Fruit fly (Drosophila melanogaster) whole organism, prepupa: ENCODE results near the gene sim.

ENCODE experiments used
- CG10631 ChIP-seq: fragments of 200-800 bp; sonication (Bioruptor generic); optimal IDR thresholded peaks from 2 replicates; lab custom pipeline; 2016; ENCODE audit warnings: missing biosample characterization, missing genetic modification characterization
- CG10669 ChIP-seq: fragments of 200-800 bp; sonication (Bioruptor generic); optimal IDR thresholded peaks from 3 replicates; lab custom pipeline; 2018; ENCODE audit warnings: missing biosample characterization, mild to moderate bottlenecking, missing genetic modification characterization, moderate library complexity
- CG11294 ChIP-seq: fragments of 200-800 bp; sonication (Bioruptor generic); IDR thresholded peaks from 2 replicates; pipeline ENCODE4 v1.3.6; 2022; ENCODE audit warnings: missing biosample characterization, missing genetic modification characterization
- CG11902 ChIP-seq: fragments of 200-800 bp; sonication (Bioruptor generic); optimal IDR thresholded peaks from 3 replicates; lab custom pipeline; 2016; ENCODE audit warnings: missing biosample characterization, missing genetic modification characterization
- CG15336 ChIP-seq: fragments of 200-800 bp; sonication (Bioruptor generic); IDR thresholded peaks from 2 replicates; pipeline ENCODE4 v1.3.6; 2022; ENCODE audit warnings: missing biosample characterization, missing genetic modification characterization
- CG1621 ChIP-seq: fragments of 200-800 bp; sonication (Bioruptor generic); optimal IDR thresholded peaks from 3 replicates; lab custom pipeline; 2018; ENCODE audit warnings: missing biosample characterization, mild to moderate bottlenecking, missing genetic modification characterization
- CG3032 ChIP-seq: fragments of 200-800 bp; optimal IDR thresholded peaks from 2 replicates; lab custom pipeline; 2019; ENCODE audit warnings: missing biosample characterization, mild to moderate bottlenecking, missing genetic modification characterization, moderate library complexity
- CG34406 ChIP-seq: fragments of 200-800 bp; sonication (Bioruptor generic); optimal IDR thresholded peaks from 3 replicates; lab custom pipeline; 2016; ENCODE audit warnings: missing biosample characterization, missing genetic modification characterization
- CG3919 ChIP-seq: fragments of 200-800 bp; sonication (Bioruptor generic); optimal IDR thresholded peaks from 3 replicates; lab custom pipeline; 2016; ENCODE audit warnings: missing biosample characterization, missing genetic modification characterization
- CG4318 ChIP-seq: fragments of 200-800 bp; sonication (Bioruptor generic); optimal IDR thresholded peaks from 3 replicates; lab custom pipeline; 2017; ENCODE audit warnings: missing biosample characterization, mild to moderate bottlenecking, missing genetic modification characterization
- CG6163 ChIP-seq: fragments of 200-800 bp; sonication (Bioruptor generic); IDR thresholded peaks from 3 replicates; pipeline ENCODE4 v1.3.6; 2022; ENCODE audit warnings: missing biosample characterization, missing genetic modification characterization
- CG6792 ChIP-seq: fragments of 200-800 bp; sonication (Bioruptor generic); optimal IDR thresholded peaks from 3 replicates; lab custom pipeline; 2016; ENCODE audit warnings: missing biosample characterization, missing genetic modification characterization
- CG6808 ChIP-seq: fragments of 200-800 bp; sonication (Bioruptor generic); optimal IDR thresholded peaks from 3 replicates; lab custom pipeline; 2017; ENCODE audit warnings: missing biosample characterization, missing genetic modification characterization, mild to moderate bottlenecking, moderate library complexity, missing genetic modification reagents
- CG6854 ChIP-seq: fragments of 200-800 bp; sonication (Bioruptor generic); optimal IDR thresholded peaks from 2 replicates; lab custom pipeline; 2017; ENCODE audit warnings: missing biosample characterization, mild to moderate bottlenecking, missing genetic modification characterization
- CG8119 ChIP-seq: fragments of 200-800 bp; sonication (Bioruptor generic); IDR thresholded peaks from 3 replicates; pipeline ENCODE4 v1.3.6; 2022; ENCODE audit warnings: missing biosample characterization, missing genetic modification characterization
- CG8319 ChIP-seq: fragments of 200-800 bp; sonication (Bioruptor generic); optimal IDR thresholded peaks from 3 replicates; lab custom pipeline; 2016; ENCODE audit warnings: missing biosample characterization, missing genetic modification characterization
- CG9139 ChIP-seq: fragments of 200-800 bp; sonication (Bioruptor generic); optimal IDR thresholded peaks from 3 replicates; lab custom pipeline; 2017; ENCODE audit warnings: missing biosample characterization, mild to moderate bottlenecking, missing genetic modification characterization
- Eip75B ChIP-seq: fragments of 200-800 bp; sonication (Bioruptor generic); optimal IDR thresholded peaks from 3 replicates; lab custom pipeline; 2016; ENCODE audit warnings: missing biosample characterization, missing genetic modification characterization
- Eip78C ChIP-seq: fragments of 200-800 bp; sonication (Bioruptor generic); peaks from one replicate; lab custom pipeline; 2016; ENCODE audit warnings: missing biosample characterization, missing genetic modification characterization
- Eip93F ChIP-seq: fragments of 200-800 bp; sonication (Bioruptor generic); optimal IDR thresholded peaks from 2 replicates; lab custom pipeline; 2016; ENCODE audit warnings: missing biosample characterization, mild to moderate bottlenecking, missing genetic modification characterization
- Hr38 ChIP-seq: sonication (Bioruptor generic); optimal IDR thresholded peaks from 2 replicates; lab custom pipeline; 2016; ENCODE audit warnings: missing biosample characterization, missing genetic modification characterization
- Lpt ChIP-seq: fragments of 200-800 bp; sonication (Bioruptor generic); optimal IDR thresholded peaks from 3 replicates; lab custom pipeline; 2016; ENCODE audit warnings: missing biosample characterization, missing genetic modification characterization
- Met ChIP-seq: fragments of 200-800 bp; sonication (Bioruptor generic); optimal IDR thresholded peaks from 3 replicates; lab custom pipeline; 2016; ENCODE audit warnings: missing biosample characterization, missing genetic modification characterization
- Smox ChIP-seq: fragments of 200-800 bp; sonication (Bioruptor generic); optimal IDR thresholded peaks from 3 replicates; lab custom pipeline; 2016; ENCODE audit warnings: missing biosample characterization, missing genetic modification characterization
- Sox102F ChIP-seq: fragments of 200-800 bp; sonication (Bioruptor generic); optimal IDR thresholded peaks from 2 replicates; lab custom pipeline; 2016; ENCODE audit warnings: missing biosample characterization, mild to moderate bottlenecking, missing genetic modification characterization
- Sox14 ChIP-seq: fragments of 200-800 bp; sonication (Bioruptor generic); optimal IDR thresholded peaks from 3 replicates; lab custom pipeline; 2016; ENCODE audit warnings: missing biosample characterization, missing genetic modification characterization
- Sox15 ChIP-seq: fragments of 200-800 bp; sonication (Bioruptor generic); optimal IDR thresholded peaks from 3 replicates; lab custom pipeline; 2016; ENCODE audit warnings: missing biosample characterization, missing genetic modification characterization
- acj6 ChIP-seq: fragments of 200-800 bp; sonication (Bioruptor generic); optimal IDR thresholded peaks from 3 replicates; lab custom pipeline; 2016; ENCODE audit warnings: missing biosample characterization, missing genetic modification characterization
- dac ChIP-seq: fragments of 200-800 bp; sonication (Bioruptor generic); optimal IDR thresholded peaks from 2 replicates; lab custom pipeline; 2017; ENCODE audit warnings: missing biosample characterization, mild to moderate bottlenecking, missing genetic modification characterization
- dsx ChIP-seq: fragments of 200-800 bp; optimal IDR thresholded peaks from 3 replicates; lab custom pipeline; 2019; ENCODE audit warnings: missing biosample characterization, mild to moderate bottlenecking, missing genetic modification characterization, moderate library complexity; ENCODE audit not compliant: poor library complexity, severe bottlenecking
- eg ChIP-seq: fragments of 200-800 bp; sonication (Bioruptor generic); IDR thresholded peaks from 3 replicates; pipeline ENCODE4 v1.3.6; 2022; ENCODE audit warnings: missing biosample characterization, missing genetic modification characterization
- esn ChIP-seq: fragments of 200-800 bp; sonication (Bioruptor generic); optimal IDR thresholded peaks from 2 replicates; lab custom pipeline; 2016; ENCODE audit warnings: missing biosample characterization, mild to moderate bottlenecking, missing genetic modification characterization, moderate library complexity
- fd59A ChIP-seq: fragments of 200-800 bp; sonication (Bioruptor generic); optimal IDR thresholded peaks from 2 replicates; lab custom pipeline; 2017; ENCODE audit warnings: missing biosample characterization, mild to moderate bottlenecking, missing genetic modification characterization, missing genetic modification reagents
- fd85E ChIP-seq: fragments of 200-800 bp; sonication (Bioruptor generic); optimal IDR thresholded peaks from 3 replicates; lab custom pipeline; 2016; ENCODE audit warnings: missing biosample characterization, missing genetic modification characterization
- fkh ChIP-seq: fragments of 200-800 bp; sonication (Bioruptor generic); optimal IDR thresholded peaks from 3 replicates; lab custom pipeline; 2017; ENCODE audit warnings: missing biosample characterization, mild to moderate bottlenecking, missing genetic modification characterization, moderate library complexity
- lz ChIP-seq: fragments of 200-800 bp; sonication (Bioruptor generic); optimal IDR thresholded peaks from 3 replicates; lab custom pipeline; 2016; ENCODE audit warnings: missing biosample characterization, missing genetic modification characterization
- net ChIP-seq: fragments of 200-800 bp; sonication (Bioruptor generic); optimal IDR thresholded peaks from 3 replicates; lab custom pipeline; 2016; ENCODE audit warnings: missing biosample characterization, missing genetic modification characterization
- pdm3 ChIP-seq: fragments of 200-800 bp; sonication (Bioruptor generic); optimal IDR thresholded peaks from 3 replicates; lab custom pipeline; 2016; ENCODE audit warnings: missing biosample characterization, missing genetic modification characterization
- salr ChIP-seq, 2 experiments: fragments of 200-800 bp; sonication (Bioruptor generic); optimal IDR thresholded peaks; 3 replicates each; lab custom pipeline; 2016 to 2018; ENCODE audit warnings: missing biosample characterization in 2 of 2, missing genetic modification characterization in 2 of 2, mild to moderate bottlenecking in 1 of 2
- ss ChIP-seq, 2 experiments: fragments of 200-800 bp; sonication (Bioruptor generic); optimal IDR thresholded peaks; 2 replicates in 1 of 2; 3 replicates in 1 of 2; lab custom pipeline; 2017 to 2018; ENCODE audit warnings: mild to moderate bottlenecking in 2 of 2, missing biosample characterization in 2 of 2, missing genetic modification characterization in 2 of 2, moderate library complexity in 1 of 2
- svp ChIP-seq: fragments of 200-800 bp; sonication (Bioruptor generic); peaks from one replicate; lab custom pipeline; 2016; ENCODE audit warnings: missing biosample characterization, missing genetic modification characterization
- topi ChIP-seq: fragments of 200-800 bp; sonication (Bioruptor generic); optimal IDR thresholded peaks from 3 replicates; lab custom pipeline; 2016; ENCODE audit warnings: missing biosample characterization, missing genetic modification characterization
- vri ChIP-seq: fragments of 200-800 bp; sonication (Bioruptor generic); optimal IDR thresholded peaks from 3 replicates; lab custom pipeline; 2016; ENCODE audit warnings: missing biosample characterization, mild to moderate bottlenecking, missing genetic modification characterization

sim gene

DNA sequence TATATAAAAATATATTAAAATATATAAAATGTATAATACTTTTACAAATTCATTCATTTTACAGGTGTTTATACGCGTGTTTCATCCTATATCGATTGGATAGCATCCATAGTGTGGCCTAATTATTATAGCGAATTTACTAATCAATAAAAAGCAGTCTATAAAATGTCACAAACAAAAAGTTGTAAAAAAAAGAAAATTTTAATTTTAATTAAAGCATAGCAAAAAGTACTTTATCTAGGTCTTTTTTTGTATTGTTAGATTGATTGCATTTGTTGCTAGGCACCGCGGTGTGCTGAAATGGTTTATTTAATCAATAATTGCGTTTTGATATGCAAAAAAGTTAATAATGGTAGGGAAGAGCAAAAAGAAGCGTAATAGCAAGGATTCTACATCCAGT lies 13.7 kb upstream of the sim start, which contains the start of gene CG45122:
TSS of gene CG45122 (plus strand) at position 301 of the 400 bp plus-strand sequence.
- TF ChIP-seq CG6808 (no peak), fd85E (GFP tag; lab: Kevin White, UChicago) (no peak), Eip78C (GFP tag; lab: Kevin White, UChicago) (no peak), CG6854 (GFP tag; lab: Kevin White, UChicago) (no peak), Sox102F (GFP tag; lab: Kevin White, UChicago) (no peak), acj6 (no peak), CG4318 (no peak)

DNA sequence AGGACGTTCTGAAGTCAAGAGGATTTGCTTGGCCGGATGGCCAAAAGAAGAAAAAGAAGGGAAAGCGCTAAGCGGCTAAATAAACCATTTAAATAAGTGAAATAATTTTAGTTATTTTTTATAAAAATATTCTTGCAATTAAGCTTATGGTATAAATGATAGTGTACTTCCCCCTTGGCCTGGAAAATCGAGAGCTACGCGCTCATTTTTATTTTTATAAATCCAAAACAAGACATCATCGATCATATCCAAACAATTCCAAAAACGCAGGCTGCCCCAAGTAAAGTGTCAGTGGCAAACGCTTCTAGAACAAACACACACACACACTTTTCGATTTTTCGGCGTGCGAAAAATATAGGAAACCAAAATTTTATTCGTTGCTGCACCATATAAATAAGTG lies 13.1 kb upstream of the sim start, which contains the start of gene Hsc70-2:
TSS of gene Hsc70-2 (plus strand) at position 301 of the 400 bp plus-strand sequence.
- TF ChIP-seq pdm3 (GFP tag; lab: Kevin White, UChicago), result no peak
- no peak for TF ChIP-seq Sox102F (GFP tag; lab: Kevin White, UChicago)
- no peak for TF ChIP-seq lz (GFP tag; lab: Kevin White, UChicago)
- TF ChIP-seq dac (GFP tag; lab: Kevin White, UChicago), result no peak
- TF ChIP-seq Eip78C (GFP tag; lab: Kevin White, UChicago), result no peak
- TF ChIP-seq CG8319 (GFP tag; lab: Kevin White, UChicago), result no peak
- TF ChIP-seq topi (GFP tag; lab: Kevin White, UChicago), result no peak
- no peak for TF ChIP-seq CG15336 (GFP tag; lab: Robert Waterston, UW)
- TF ChIP-seq CG4318, result no peak
- TF ChIP-seq fd59A, result no peak
- no peak for TF ChIP-seq CG11294 (GFP tag; lab: Robert Waterston, UW)

DNA sequence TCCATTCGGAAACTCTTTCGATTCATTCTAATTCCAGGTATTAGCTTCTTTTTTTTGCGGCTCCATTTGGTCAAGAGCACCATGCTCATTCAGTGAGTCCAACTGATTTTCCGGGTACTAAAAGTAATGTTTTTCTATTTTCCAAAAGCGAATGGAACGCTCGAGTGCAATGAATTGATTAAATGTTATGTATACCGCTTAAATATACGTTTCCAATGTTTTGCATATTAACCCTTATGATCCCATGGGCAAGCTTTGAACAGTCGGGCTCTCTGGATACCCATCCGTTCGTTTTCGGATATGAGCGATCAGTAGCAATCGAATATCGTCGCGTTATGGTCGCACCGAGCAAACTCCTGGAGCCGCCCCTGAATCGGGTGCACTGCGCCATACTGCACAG lies 10.1 kb upstream of the sim start, which contains the start of gene CG31157:
TSS of gene CG31157 (plus strand) at position 301 of the 400 bp plus-strand sequence.
- no peak for TF ChIP-seq CG34406 (GFP tag; lab: Kevin White, UChicago)

DNA sequence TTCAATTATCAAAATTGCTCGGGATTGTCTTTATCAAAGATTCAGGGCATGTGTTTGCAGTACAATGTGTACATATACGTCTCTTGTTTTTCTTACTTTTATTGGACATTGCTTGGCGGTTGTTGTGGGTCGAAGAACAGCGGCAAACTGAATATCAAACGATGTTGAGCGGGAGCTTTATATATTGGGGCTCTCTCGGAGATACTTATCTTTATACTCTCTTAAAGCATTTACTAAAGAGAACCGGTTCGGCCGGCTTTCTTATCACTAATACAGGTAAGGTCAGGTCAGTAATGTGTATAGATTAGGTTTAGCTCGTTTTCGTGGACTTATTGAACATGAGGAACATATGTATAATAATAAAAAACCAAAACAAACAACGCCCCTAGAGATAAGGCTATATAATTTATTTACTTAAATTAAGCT lies 6.2 kb upstream of the sim start, which contains the start of gene CG7966:
TSS of gene CG7966 (minus strand) at position 156 of the 426 bp plus-strand sequence.
- TF ChIP-seq salr (GFP tag; optimal IDR thresholded peaks at IDR 0.05; lab: Kevin White, UChicago) (no peak), CG10669 (GFP tag; lab: Kevin White, UChicago) (no peak), Eip75B (GFP tag; lab: Kevin White, UChicago) (peak; percentile 58), Sox14 (GFP tag; lab: Kevin White, UChicago) (no peak), CG8119 (GFP tag; lab: Robert Waterston, UW) (0 out of 3 replicates have a peak, but pooled peaks have one; percentile 51), CG6792 (GFP tag; lab: Kevin White, UChicago) (peak; percentile 32), CG10631 (no peak), CG8319 (GFP tag; lab: Kevin White, UChicago) (no peak), CG6854 (GFP tag; lab: Kevin White, UChicago) (peak; percentile 81), CG9139 (GFP tag; lab: Kevin White, UChicago) (peak; percentile 52), fkh (GFP tag; lab: Kevin White, UChicago) (peak; percentile 100), CG3032 (tag; lab: Kevin White, UChicago) (peak; percentile 23), Met (GFP tag; lab: Kevin White, UChicago) (no peak), net (GFP tag; lab: Kevin White, UChicago) (peak; percentile 31), Sox15 (no peak), CG6163 (GFP tag; lab: Robert Waterston, UW) (no peak; the same call in 1 of the 3 replicates), CG1621 (tag; lab: Kevin White, UChicago) (peak; percentile 25), ss (GFP tag; optimal IDR thresholded peaks at IDR 0.05; lab: Kevin White, UChicago) (peak in 1 of 2 experiments; percentile 47), Hr38 (GFP tag; lab: Kevin White, UChicago) (no peak), Eip78C (GFP tag; lab: Kevin White, UChicago) (peak; percentile 86), CG3919 (GFP tag; lab: Kevin White, UChicago) (peak; percentile 53), CG15336 (GFP tag; lab: Robert Waterston, UW) (peak; percentile 55; the same call in 1 of the 2 replicates), acj6 (no peak), Sox102F (GFP tag; lab: Kevin White, UChicago) (peak; percentile 67), Lpt (GFP tag; lab: Kevin White, UChicago) (peak; percentile 42), eg (peak; percentile 46; the same call in 2 of the 3 replicates), Smox (GFP tag; lab: Kevin White, UChicago) (no peak), Eip93F (GFP tag; lab: Kevin White, UChicago) (no peak), CG11902 (GFP tag; lab: Kevin White, UChicago) (no peak), pdm3 (GFP tag; lab: Kevin White, UChicago) (no peak), dsx (GFP tag; lab: Kevin White, UChicago) (peak; percentile 96), topi (GFP tag; lab: Kevin White, UChicago) (peak; percentile 13), vri (GFP tag; lab: Kevin White, UChicago) (peak; percentile 92), fd85E (GFP tag; lab: Kevin White, UChicago) (no peak), svp (GFP tag; lab: Kevin White, UChicago) (peak; percentile 95), esn (GFP tag; lab: Kevin White, UChicago) (peak; percentile 49)
